Worm (Caenorhabditis elegans) whole organism, mixed stage, embryonic: Measurements from ENCODE around the gene Y41C4A.8.

Experiments
- bed-3 ChIP-seq: fragments of 200-800 bp; sonication (Bioruptor generic); optimal IDR thresholded peaks from 3 replicates; lab custom pipeline; 2018; ENCODE audit warnings: mild to moderate bottlenecking, missing genetic modification characterization, moderate library complexity, missing compliant biosample characterization
- blmp-1 ChIP-seq: fragments of 150-350 bp; optimal IDR thresholded peaks from 2 replicates; lab custom pipeline; 2014; ENCODE audit warnings: missing biosample characterization, missing genetic modification characterization
- ceh-39 ChIP-seq: fragments of 150-350 bp; optimal IDR thresholded peaks from 2 replicates; lab custom pipeline; 2014; ENCODE audit warnings: missing biosample characterization, missing genetic modification characterization
- ceh-43 ChIP-seq: fragments of 200-800 bp; sonication (Bioruptor generic); optimal IDR thresholded peaks from 2 replicates; lab custom pipeline; 2018; ENCODE audit warnings: mild to moderate bottlenecking, missing genetic modification characterization, moderate library complexity, missing compliant biosample characterization
- ces-1 ChIP-seq: fragments of 150-350 bp; optimal IDR thresholded peaks from 2 replicates; lab custom pipeline; 2014; ENCODE audit warnings: missing biosample characterization, missing genetic modification reagents, missing genetic modification characterization
- cnd-1 ChIP-seq: fragments of 200-800 bp; sonication (Bioruptor generic); optimal IDR thresholded peaks from 2 replicates; lab custom pipeline; 2018; ENCODE audit warnings: mild to moderate bottlenecking, missing genetic modification characterization, missing compliant biosample characterization
- drap-1 ChIP-seq: fragments of 200-800 bp; sonication (Bioruptor generic); optimal IDR thresholded peaks from 3 replicates; lab custom pipeline; 2018; ENCODE audit warnings: mild to moderate bottlenecking, missing genetic modification characterization, missing compliant biosample characterization
- elt-1 ChIP-seq: sonication (generic microtip); optimal IDR thresholded peaks from 2 replicates; lab custom pipeline; 2017; ENCODE audit warnings: missing genetic modification characterization, mild to moderate bottlenecking, missing compliant biosample characterization, antibody characterized with exemption, moderate library complexity, borderline replicate concordance; ENCODE audit not compliant: insufficient read depth
- elt-3 ChIP-seq: fragments of 150-350 bp; optimal IDR thresholded peaks from 2 replicates; lab custom pipeline; 2014; ENCODE audit warnings: missing biosample characterization, missing genetic modification characterization
- flh-1 ChIP-seq: fragments of 200-800 bp; sonication (Bioruptor generic); optimal IDR thresholded peaks from 2 replicates; lab custom pipeline; 2018; ENCODE audit warnings: mild to moderate bottlenecking, missing genetic modification characterization, moderate library complexity, missing compliant biosample characterization
- ham-2 ChIP-seq: fragments of 200-800 bp; sonication (Bioruptor generic); optimal IDR thresholded peaks from 2 replicates; lab custom pipeline; 2018; ENCODE audit warnings: mild to moderate bottlenecking, missing genetic modification characterization, missing compliant biosample characterization
- lin-13 ChIP-seq: fragments of 150-350 bp; optimal IDR thresholded peaks from 2 replicates; lab custom pipeline; 2014; ENCODE audit warnings: missing biosample characterization, missing genetic modification characterization
- lin-32 ChIP-seq: fragments of 200-800 bp; sonication (Bioruptor generic); optimal IDR thresholded peaks from 2 replicates; lab custom pipeline; 2018; ENCODE audit warnings: mild to moderate bottlenecking, missing genetic modification characterization, missing compliant biosample characterization
- lsy-2 ChIP-seq: fragments of 150-350 bp; optimal IDR thresholded peaks from 2 replicates; lab custom pipeline; 2014; ENCODE audit warnings: missing biosample characterization, missing genetic modification characterization
- mab-5 ChIP-seq: fragments of 150-350 bp; optimal IDR thresholded peaks from 2 replicates; lab custom pipeline; 2014; ENCODE audit warnings: missing biosample characterization, missing genetic modification characterization
- mep-1 ChIP-seq: fragments of 150-350 bp; optimal IDR thresholded peaks from 2 replicates; lab custom pipeline; 2017; ENCODE audit warnings: missing biosample characterization, missing genetic modification reagents, missing genetic modification characterization, inconsistent platforms
- mls-2 ChIP-seq: sonication (generic microtip); optimal IDR thresholded peaks from 2 replicates; lab custom pipeline; 2016; ENCODE audit warnings: mild to moderate bottlenecking, missing genetic modification characterization, moderate library complexity, missing compliant biosample characterization
- nhr-2 ChIP-seq: fragments of 150-350 bp; optimal IDR thresholded peaks from 2 replicates; lab custom pipeline; 2014; ENCODE audit warnings: missing biosample characterization, missing genetic modification characterization
- nhr-237 ChIP-seq: fragments of 150-350 bp; optimal IDR thresholded peaks from 2 replicates; lab custom pipeline; 2014; ENCODE audit warnings: missing biosample characterization, missing genetic modification characterization
- nhr-28 ChIP-seq: fragments of 150-350 bp; optimal IDR thresholded peaks from 2 replicates; lab custom pipeline; 2014; ENCODE audit warnings: missing biosample characterization, missing genetic modification characterization
- nhr-76 ChIP-seq: sonication (generic microtip); optimal IDR thresholded peaks from 2 replicates; lab custom pipeline; 2017; ENCODE audit warnings: missing biosample characterization, missing genetic modification characterization
- pha-4 ChIP-seq: fragments of 150-350 bp; optimal IDR thresholded peaks from 2 replicates; lab custom pipeline; 2018; ENCODE audit warnings: missing biosample characterization, missing genetic modification reagents, missing genetic modification characterization
- snpc-4 ChIP-seq: fragments of 150-350 bp; optimal IDR thresholded peaks from 2 replicates; lab custom pipeline; 2014; ENCODE audit warnings: missing biosample characterization, missing genetic modification characterization
- sptf-1 ChIP-seq: sonication (generic microtip); optimal IDR thresholded peaks from 2 replicates; lab custom pipeline; 2017; ENCODE audit warnings: mild to moderate bottlenecking, missing genetic modification characterization, moderate library complexity, missing compliant biosample characterization
- unc-62 ChIP-seq: fragments of 150-350 bp; optimal IDR thresholded peaks from 2 replicates; lab custom pipeline; 2014; ENCODE audit warnings: missing biosample characterization, missing genetic modification reagents, missing genetic modification characterization
- zip-8 ChIP-seq: fragments of 150-350 bp; optimal IDR thresholded peaks from 2 replicates; lab custom pipeline; 2014; ENCODE audit warnings: missing biosample characterization, missing genetic modification characterization
- ztf-11 ChIP-seq: fragments of 150-350 bp; optimal IDR thresholded peaks from 2 replicates; lab custom pipeline; 2014; ENCODE audit warnings: missing biosample characterization, missing genetic modification characterization

The Y41C4A.8 gene

DNA sequence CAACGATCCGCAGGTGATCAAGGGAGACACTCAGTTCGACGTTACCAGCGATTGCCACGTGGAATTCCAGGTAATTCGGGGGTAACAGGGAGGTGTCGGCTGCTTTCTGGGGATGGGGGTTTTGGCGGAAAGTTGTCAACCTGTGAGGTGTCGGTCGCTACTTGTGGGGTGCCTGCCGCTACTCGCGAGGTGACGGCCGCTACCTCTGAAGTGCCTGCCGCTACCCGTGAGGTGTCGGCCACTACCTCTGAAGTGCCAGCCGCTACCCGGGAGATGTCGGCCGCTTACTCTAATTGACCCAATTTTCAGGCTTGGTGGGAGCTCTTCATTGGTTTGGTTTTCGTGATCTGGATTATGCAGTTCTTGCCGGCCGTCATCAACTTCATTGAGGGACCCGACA is 22.2 kb upstream of the Y41C4A.8 start:
- no peak for TF ChIP-seq bed-3 (GFP tag; lab: Kevin White, UChicago)
- TF ChIP-seq lin-32 (GFP tag; lab: Kevin White, UChicago): no peak
- no peak for TF ChIP-seq nhr-2 (tag; lab: Kevin White, UChicago)
- TF ChIP-seq nhr-28 (tag; lab: Kevin White, UChicago): no peak
- no peak for TF ChIP-seq mep-1 (tag; lab: Kevin White, UChicago)
- no peak for TF ChIP-seq ceh-43 (GFP tag; lab: Kevin White, UChicago)
- TF ChIP-seq sptf-1: no peak
- no peak for TF ChIP-seq ztf-11
- TF ChIP-seq unc-62 (GFP tag; lab: Kevin White, UChicago): no peak
- TF ChIP-seq mab-5 (tag; lab: Kevin White, UChicago): no peak

DNA sequence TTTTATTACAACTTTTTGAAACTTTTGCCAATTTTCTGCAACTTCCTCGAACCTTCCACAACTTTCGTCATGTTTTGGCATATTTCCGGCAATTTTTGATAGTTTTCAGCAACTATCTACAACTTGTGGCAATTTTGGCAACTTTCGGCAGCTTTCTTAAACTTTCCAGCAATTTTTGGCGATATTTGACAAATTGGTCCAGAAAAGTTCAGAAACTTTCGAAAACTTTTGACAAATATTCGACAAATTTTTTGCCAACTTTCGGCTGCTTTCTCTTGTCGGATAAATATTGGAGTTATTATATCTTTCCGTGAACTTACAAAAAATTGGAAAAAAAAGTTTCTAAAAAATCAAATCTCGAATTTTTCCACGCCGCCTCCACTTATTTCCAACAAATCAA is 21.7 kb upstream of the Y41C4A.8 start, which contains the start of gene Y41C4A.18:
Gene Y41C4A.18 (plus strand): TSS at position 301 of the 400 bp plus-strand sequence.
- TF ChIP-seq ceh-43 (GFP tag; lab: Kevin White, UChicago) (no peak), ces-1 (GFP tag; lab: Kevin White, UChicago) (no peak), elt-1 (tag; lab: Kevin White, UChicago) (no peak), sptf-1 (no peak), lsy-2 (tag; lab: Kevin White, UChicago) (no peak), mab-5 (tag; lab: Kevin White, UChicago) (no peak), nhr-76 (tag; lab: Kevin White, UChicago) (no peak), nhr-2 (tag; lab: Kevin White, UChicago) (no peak), flh-1 (GFP tag; lab: Kevin White, UChicago) (no peak), cnd-1 (tag; lab: Kevin White, UChicago) (no peak), snpc-4 (no peak), mls-2 (tag; lab: Kevin White, UChicago) (no peak), ham-2 (no peak), ceh-39 (tag; lab: Kevin White, UChicago) (no peak), drap-1 (GFP tag; lab: Kevin White, UChicago) (no peak), lin-32 (GFP tag; lab: Kevin White, UChicago) (no peak), blmp-1 (tag; lab: Kevin White, UChicago) (no peak), bed-3 (GFP tag; lab: Kevin White, UChicago) (no peak)

- TF ChIP-seq ztf-11 (no peak), elt-3 (peak; percentile 35)
Measured at ce11 chrIII:11727010-11727409, 18.4 kb upstream of the Y41C4A.8 start.

ce11 chrIII:11726590-11726989 is 18.0 kb upstream of the Y41C4A.8 start, which contains the start of gene Y41C4A.12:
Y41C4A.12 (minus strand) TSS chrIII:11726690.
- no peak for TF ChIP-seq lin-32 (GFP tag; lab: Kevin White, UChicago)
- TF ChIP-seq lin-13 (tag; lab: Kevin White, UChicago): no peak
- TF ChIP-seq ceh-39 (tag; lab: Kevin White, UChicago): no peak
- no peak for TF ChIP-seq mab-5 (tag; lab: Kevin White, UChicago)
- TF ChIP-seq nhr-76 (tag; lab: Kevin White, UChicago): no peak
- TF ChIP-seq mls-2 (tag; lab: Kevin White, UChicago): no peak
- TF ChIP-seq bed-3 (GFP tag; lab: Kevin White, UChicago): no peak
- TF ChIP-seq nhr-237 (tag; lab: Kevin White, UChicago): no peak
- TF ChIP-seq pha-4 (tag; lab: Kevin White, UChicago): no peak
- no peak for TF ChIP-seq blmp-1 (tag; lab: Kevin White, UChicago)
- no peak for TF ChIP-seq unc-62 (GFP tag; lab: Kevin White, UChicago)
- TF ChIP-seq ztf-11: no peak
- no peak for TF ChIP-seq lsy-2 (tag; lab: Kevin White, UChicago)

ce11 chrIII:11721405-11721804 is 12.8 kb upstream of the Y41C4A.8 start, which contains the start of gene Y41C4A.32:
Y41C4A.32 (plus strand) TSS chrIII:11721706.
- no peak for TF ChIP-seq snpc-4
- TF ChIP-seq flh-1 (GFP tag; lab: Kevin White, UChicago): no peak
- no peak for TF ChIP-seq sptf-1
- TF ChIP-seq elt-1 (tag; lab: Kevin White, UChicago): no peak
- no peak for TF ChIP-seq lin-13 (tag; lab: Kevin White, UChicago)
- no peak for TF ChIP-seq cnd-1 (tag; lab: Kevin White, UChicago)
- no peak for TF ChIP-seq blmp-1 (tag; lab: Kevin White, UChicago)
- no peak for TF ChIP-seq mab-5 (tag; lab: Kevin White, UChicago)
- TF ChIP-seq lin-32 (GFP tag; lab: Kevin White, UChicago): no peak
- TF ChIP-seq zip-8 (tag; lab: Kevin White, UChicago): no peak
- no peak for TF ChIP-seq pha-4 (tag; lab: Kevin White, UChicago)
- no peak for TF ChIP-seq mls-2 (tag; lab: Kevin White, UChicago)
- TF ChIP-seq ces-1 (GFP tag; lab: Kevin White, UChicago): no peak
- TF ChIP-seq ceh-39 (tag; lab: Kevin White, UChicago): no peak
